Worm (Caenorhabditis elegans): ENCODE measurements around the gene nhr-130.

Gene nhr-130

ce11 chrV:467507-467906 is 15.6 kb downstream of the nhr-130 start:
- TF ChIP-seq ceh-43 (GFP tag; optimal IDR thresholded peaks at IDR 0.05), result no peak
- no peak for TF ChIP-seq mab-5 (tag; optimal IDR thresholded peaks at IDR 0.05)
- no peak for TF ChIP-seq unc-39 (tag; optimal IDR thresholded peaks at IDR 0.05)
- no peak for TF ChIP-seq cnd-1 (tag; optimal IDR thresholded peaks at IDR 0.05)
- no peak for TF ChIP-seq nhr-237 (tag; optimal IDR thresholded peaks at IDR 0.05)
- no peak for TF ChIP-seq mls-2 (tag; optimal IDR thresholded peaks at IDR 0.05)

ce11 chrV:465355-465754 is 17.8 kb downstream of the nhr-130 start:
- TF ChIP-seq ham-2 (GFP tag; optimal IDR thresholded peaks at IDR 0.05), result no peak
- no peak for TF ChIP-seq unc-39 (tag; optimal IDR thresholded peaks at IDR 0.05)
- no peak for TF ChIP-seq ceh-43 (GFP tag; optimal IDR thresholded peaks at IDR 0.05)
- no peak for TF ChIP-seq mab-5 (tag; optimal IDR thresholded peaks at IDR 0.05)
- no peak for TF ChIP-seq snpc-4 (tag; optimal IDR thresholded peaks at IDR 0.05)
- TF ChIP-seq elt-1 (tag; optimal IDR thresholded peaks at IDR 0.05; ENCODE audit: borderline replicate concordance, insufficient read depth), result no peak
- TF ChIP-seq nhr-2 (tag; optimal IDR thresholded peaks at IDR 0.05), result no peak
- TF ChIP-seq flh-1 (GFP tag; optimal IDR thresholded peaks at IDR 0.05), result no peak

ce11 chrV:464800-465199 is 18.3 kb downstream of the nhr-130 start, which contains the start of gene nhr-201:
Gene nhr-201, plus strand, starts transcription at chrV:464828.
- TF ChIP-seq unc-120 (tag; optimal IDR thresholded peaks at IDR 0.05; ENCODE audit: poor library complexity, severe bottlenecking) (no peak), mls-2 (tag; optimal IDR thresholded peaks at IDR 0.05) (no peak), unc-39 (tag; optimal IDR thresholded peaks at IDR 0.05) (no peak), elt-3 (tag; optimal IDR thresholded peaks at IDR 0.05) (no peak), nhr-28 (tag; optimal IDR thresholded peaks at IDR 0.05) (no peak), ceh-43 (GFP tag; optimal IDR thresholded peaks at IDR 0.05) (no peak), flh-1 (GFP tag; optimal IDR thresholded peaks at IDR 0.05) (no peak), ces-1 (GFP tag; optimal IDR thresholded peaks at IDR 0.05) (no peak)

- TF ChIP-seq nhr-28 (tag; optimal IDR thresholded peaks at IDR 0.05) (no peak), unc-39 (tag; optimal IDR thresholded peaks at IDR 0.05) (no peak), nhr-2 (tag; optimal IDR thresholded peaks at IDR 0.05) (no peak), drap-1 (GFP tag; optimal IDR thresholded peaks at IDR 0.05) (no peak), lin-32 (GFP tag; optimal IDR thresholded peaks at IDR 0.05) (no peak), snpc-4 (tag; optimal IDR thresholded peaks at IDR 0.05) (no peak), lsy-2 (tag; optimal IDR thresholded peaks at IDR 0.05) (no peak), hlh-1 (tag; optimal IDR thresholded peaks at IDR 0.05) (no peak), mab-5 (tag; optimal IDR thresholded peaks at IDR 0.05) (no peak), elt-1 (tag; optimal IDR thresholded peaks at IDR 0.05; ENCODE audit: borderline replicate concordance, insufficient read depth) (no peak), lin-13 (tag; optimal IDR thresholded peaks at IDR 0.05) (no peak), nhr-76 (tag; optimal IDR thresholded peaks at IDR 0.05) (no peak), flh-1 (GFP tag; optimal IDR thresholded peaks at IDR 0.05) (no peak), M03D4.4 (tag; optimal IDR thresholded peaks at IDR 0.05) (no peak)
Observed at ce11 chrV:462263-462662, 20.9 kb downstream of the nhr-130 start, which contains the start of gene nhr-202. Gene nhr-202, plus strand, starts transcription at chrV:462588.

- no peak for TF ChIP-seq snpc-4 (tag; optimal IDR thresholded peaks at IDR 0.05)
- TF ChIP-seq ces-1 (GFP tag; optimal IDR thresholded peaks at IDR 0.05), result no peak
- no peak for TF ChIP-seq mls-2 (tag; optimal IDR thresholded peaks at IDR 0.05)
- no peak for TF ChIP-seq nhr-28 (tag; optimal IDR thresholded peaks at IDR 0.05)
- no peak for TF ChIP-seq nhr-76 (tag; optimal IDR thresholded peaks at IDR 0.05)
- no peak for TF ChIP-seq pha-4 (tag; optimal IDR thresholded peaks at IDR 0.05)
- TF ChIP-seq M03D4.4 (tag; optimal IDR thresholded peaks at IDR 0.05), result no peak
- no peak for TF ChIP-seq nhr-12 (tag; optimal IDR thresholded peaks at IDR 0.05)
- TF ChIP-seq mep-1 (tag; optimal IDR thresholded peaks at IDR 0.05), result no peak
- no peak for TF ChIP-seq sem-2 (GFP tag; optimal IDR thresholded peaks at IDR 0.05)
- TF ChIP-seq unc-39 (tag; optimal IDR thresholded peaks at IDR 0.05), result no peak
- TF ChIP-seq blmp-1 (tag; optimal IDR thresholded peaks at IDR 0.05), result no peak
- TF ChIP-seq sptf-1 (tag; optimal IDR thresholded peaks at IDR 0.05), result no peak
- TF ChIP-seq ceh-83 (GFP tag; optimal IDR thresholded peaks at IDR 0.05), result no peak
- no peak for TF ChIP-seq bed-3 (GFP tag; optimal IDR thresholded peaks at IDR 0.05)
- TF ChIP-seq unc-62 (GFP tag; optimal IDR thresholded peaks at IDR 0.05), result no peak
- TF ChIP-seq ceh-43 (GFP tag; optimal IDR thresholded peaks at IDR 0.05), result no peak
Observed at ce11 chrV:459464-459863, 23.7 kb downstream of the nhr-130 start, which contains the start of gene nhr-203. Gene nhr-203, plus strand, starts transcription at chrV:459795.

All from whole organism, mixed stage, embryonic.